Fruit fly (Drosophila melanogaster): ENCODE measurements around the gene bdwf.

DNA sequence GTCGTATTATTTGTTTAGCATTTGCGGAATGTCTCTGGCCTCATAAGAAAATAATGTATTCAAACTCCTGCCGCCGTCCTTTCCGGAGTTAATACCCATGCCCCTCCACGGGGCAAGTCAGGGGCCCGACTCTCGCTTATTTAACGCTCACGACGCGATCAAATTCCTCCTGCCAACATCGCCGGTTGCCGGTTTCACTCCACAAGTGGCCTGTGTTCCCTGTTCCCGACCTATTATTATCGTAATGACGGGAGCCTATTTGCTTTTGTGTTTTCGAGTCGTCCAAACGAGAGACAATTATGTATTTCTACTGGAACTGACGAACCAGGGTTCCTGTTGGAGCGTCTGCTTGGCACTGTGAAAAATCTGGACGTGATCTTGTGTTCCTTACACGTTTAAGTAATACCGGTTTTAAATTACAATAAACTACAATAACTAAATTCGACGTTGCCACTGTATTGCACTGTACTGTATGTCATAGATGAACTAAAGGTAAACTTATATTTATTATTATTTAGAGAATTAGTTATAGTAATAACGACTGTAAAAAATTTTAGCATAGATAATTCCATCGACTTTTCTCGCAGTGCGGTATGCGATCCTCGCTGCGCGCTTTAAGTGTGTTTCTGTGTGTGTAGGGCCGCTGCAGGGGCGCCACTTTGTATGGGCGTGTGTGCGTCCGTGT lies 9.7 kb upstream of the bdwf start:
- TF ChIP-seq CTCF (optimal IDR thresholded peaks at IDR 0.05) (no peak), CG8478 (optimal IDR thresholded peaks at IDR 0.05) (no peak)

Measured in S2 (cell line).